Fruit fly (Drosophila melanogaster): ENCODE measurements around the gene CG10512.

DNA sequence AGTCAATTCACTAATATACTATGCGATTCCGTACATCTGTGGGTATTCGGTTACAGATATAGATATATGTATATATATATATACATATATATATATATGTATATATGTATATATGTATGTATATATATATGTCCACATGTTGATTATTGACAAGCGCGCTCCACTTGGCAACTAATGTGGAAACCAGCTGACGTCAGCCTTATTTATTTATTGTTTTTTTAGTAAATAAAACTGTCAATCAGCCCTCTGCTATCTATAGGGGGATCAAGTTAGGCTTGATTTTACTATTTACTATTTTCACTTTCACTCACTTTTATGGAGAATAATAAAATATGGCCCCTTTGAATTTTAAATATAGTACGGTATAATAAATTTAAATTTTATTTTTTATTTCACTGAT lies 27.8 kb upstream of the CG10512 start:
- TF ChIP-seq insv (optimal IDR thresholded peaks at IDR 0.05) (no peak), h (optimal IDR thresholded peaks at IDR 0.05) (no peak), Myc (optimal IDR thresholded peaks at IDR 0.05) (no peak), psq (optimal IDR thresholded peaks at IDR 0.05) (no peak)
